Fruit fly (Drosophila melanogaster) whole organism, prepupa: Measurements from ENCODE around the gene trol.

Experiments
- CG15336 ChIP-seq: fragments of 200-800 bp; sonication (Bioruptor generic); IDR thresholded peaks from 2 replicates; pipeline ENCODE4 v1.3.6; 2022; ENCODE audit warnings: missing biosample characterization, missing genetic modification characterization
- CG16779 ChIP-seq: fragments of 200-800 bp; sonication (Bioruptor generic); optimal IDR thresholded peaks from 3 replicates; lab custom pipeline; 2017; ENCODE audit warnings: missing biosample characterization, mild to moderate bottlenecking, missing genetic modification characterization
- CG4318 ChIP-seq: fragments of 200-800 bp; sonication (Bioruptor generic); optimal IDR thresholded peaks from 3 replicates; lab custom pipeline; 2017; ENCODE audit warnings: missing biosample characterization, mild to moderate bottlenecking, missing genetic modification characterization
- CG6276 ChIP-seq: fragments of 200-800 bp; sonication (Bioruptor generic); optimal IDR thresholded peaks from 2 replicates; lab custom pipeline; 2017; ENCODE audit warnings: missing biosample characterization, mild to moderate bottlenecking, missing genetic modification characterization
- CG8632 ChIP-seq: fragments of 200-800 bp; sonication (Bioruptor generic); optimal IDR thresholded peaks from 3 replicates; lab custom pipeline; 2016; ENCODE audit warnings: missing biosample characterization, missing genetic modification characterization
- Ets21C ChIP-seq: fragments of 200-800 bp; sonication (Bioruptor generic); optimal IDR thresholded peaks from 3 replicates; lab custom pipeline; 2016; ENCODE audit warnings: missing biosample characterization, missing genetic modification characterization
- Lpt ChIP-seq: fragments of 200-800 bp; sonication (Bioruptor generic); optimal IDR thresholded peaks from 3 replicates; lab custom pipeline; 2016; ENCODE audit warnings: missing biosample characterization, missing genetic modification characterization
- lz ChIP-seq: fragments of 200-800 bp; sonication (Bioruptor generic); optimal IDR thresholded peaks from 3 replicates; lab custom pipeline; 2016; ENCODE audit warnings: missing biosample characterization, missing genetic modification characterization

- TF ChIP-seq Lpt (GFP tag; lab: Kevin White, UChicago): no peak
- TF ChIP-seq Ets21C (GFP tag; lab: Kevin White, UChicago): no peak
- no peak for TF ChIP-seq CG4318
- TF ChIP-seq CG15336: no peak
- no peak for TF ChIP-seq CG16779 (tag; lab: Kevin White, UChicago)
- no peak for TF ChIP-seq lz (GFP tag; lab: Kevin White, UChicago)
- no peak for TF ChIP-seq CG8632 (GFP tag; lab: Kevin White, UChicago)
- TF ChIP-seq CG6276 (GFP tag; lab: Kevin White, UChicago): no peak
These were observed 1.6 kb upstream of the trol start for dm6 chrX:2546664-2547487.
